Fruit fly (Drosophila melanogaster): ENCODE measurements around the gene CG42660.
"Not testable (repeated sequence)": the region's sequence is repeated elsewhere in the genome, so short reads cannot be mapped to it uniquely, and the experiment has no call there.

The CG42660 gene

DNA sequence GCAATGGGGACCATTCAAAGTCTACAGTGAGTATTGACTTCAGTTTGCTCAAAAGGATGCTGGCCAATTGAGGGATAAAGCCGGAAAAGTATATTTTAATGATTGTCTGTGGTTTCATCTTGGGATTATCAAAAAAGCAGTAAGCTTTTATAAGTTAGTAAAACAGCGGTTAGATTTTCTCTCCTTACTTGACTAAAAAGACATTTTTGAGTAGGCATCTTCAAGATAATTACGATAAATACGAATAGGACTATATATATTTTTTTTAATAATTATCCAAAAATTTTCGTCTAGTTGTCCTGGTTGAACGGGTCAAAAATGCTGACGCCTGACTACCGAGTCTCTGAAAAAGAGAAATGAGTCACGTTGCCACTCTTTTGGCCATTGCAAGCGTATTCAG, 14.8 kb upstream of the CG42660 start, which contains the start of gene CG33278:
Gene CG33278, plus strand, starts transcription at position 301 of the 400 bp plus-strand sequence.
- TF ChIP-seq h (optimal IDR thresholded peaks at IDR 0.05), result no peak
- no peak for TF ChIP-seq ttk (optimal IDR thresholded peaks at IDR 0.05)
- TF ChIP-seq Myc (optimal IDR thresholded peaks at IDR 0.05), result no peak
- no peak for TF ChIP-seq psq (optimal IDR thresholded peaks at IDR 0.05)
- TF ChIP-seq Sin3A (optimal IDR thresholded peaks at IDR 0.05), result no peak
- TF ChIP-seq insv (optimal IDR thresholded peaks at IDR 0.05), result no peak

dm6 chr3L:7455849-7456248, 9.5 kb upstream of the CG42660 start, which contains the start of gene ppk26:
ppk26 (plus strand) TSS chr3L:7456149.
- TF ChIP-seq psq (optimal IDR thresholded peaks at IDR 0.05) (no peak), h (optimal IDR thresholded peaks at IDR 0.05) (no peak), Sin3A (optimal IDR thresholded peaks at IDR 0.05) (no peak), insv (optimal IDR thresholded peaks at IDR 0.05) (no peak), ttk (optimal IDR thresholded peaks at IDR 0.05) (no peak), Myc (optimal IDR thresholded peaks at IDR 0.05) (no peak)

DNA sequence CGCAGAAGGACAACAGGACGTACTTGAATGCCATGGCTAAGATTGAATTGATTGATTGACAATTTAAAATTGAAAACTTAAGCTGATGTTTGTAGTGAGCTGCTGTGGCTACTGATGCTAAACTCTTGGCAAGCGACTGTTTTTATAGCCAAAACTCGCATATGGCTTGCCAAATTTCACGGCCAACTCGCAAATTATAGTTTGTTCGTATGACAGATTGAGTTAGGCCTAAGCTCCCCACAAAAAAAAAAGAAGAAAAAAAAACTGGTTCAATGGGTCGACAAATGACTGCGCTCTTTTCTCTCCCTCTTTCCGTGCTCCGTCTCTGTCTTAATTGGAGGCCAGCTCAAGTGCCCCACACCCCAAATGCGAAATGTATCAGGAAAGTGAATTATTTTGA, 4.9 kb downstream of the CG42660 start, which contains the start of gene CG8543:
Gene CG8543, minus strand, starts transcription at position 101 of the 400 bp plus-strand sequence.
- no peak for TF ChIP-seq insv (optimal IDR thresholded peaks at IDR 0.05)
- TF ChIP-seq ttk (optimal IDR thresholded peaks at IDR 0.05), result no peak
- TF ChIP-seq Sin3A (optimal IDR thresholded peaks at IDR 0.05), result no peak
- TF ChIP-seq h (optimal IDR thresholded peaks at IDR 0.05), result no peak

DNA sequence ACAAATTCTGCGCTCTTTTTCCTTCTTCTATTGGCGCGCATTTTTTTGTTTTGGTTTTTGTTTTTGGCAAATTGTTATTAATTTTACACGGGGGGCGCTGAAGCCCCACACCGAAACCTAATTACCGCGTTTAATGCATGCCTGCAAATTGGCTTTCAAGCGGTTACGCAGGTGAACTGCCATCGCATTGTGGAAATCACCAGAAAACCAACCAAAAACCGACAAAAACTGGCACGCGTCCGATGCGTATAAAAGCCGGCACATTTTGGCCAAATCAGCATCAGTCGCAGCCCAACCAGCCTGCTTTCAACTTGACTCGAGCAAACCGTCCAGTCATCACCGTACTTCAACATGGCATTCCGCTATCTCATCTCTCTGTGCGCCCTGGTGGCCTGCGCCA, 6.0 kb downstream of the CG42660 start, which contains the start of gene CG8541:
Gene CG8541, plus strand, starts transcription at position 301 of the 400 bp plus-strand sequence.
- TF ChIP-seq Myc (optimal IDR thresholded peaks at IDR 0.05), result no peak
- no peak for TF ChIP-seq ttk (optimal IDR thresholded peaks at IDR 0.05)
- no peak for TF ChIP-seq psq (optimal IDR thresholded peaks at IDR 0.05)
- TF ChIP-seq insv (optimal IDR thresholded peaks at IDR 0.05), result no peak
- no peak for TF ChIP-seq Sin3A (optimal IDR thresholded peaks at IDR 0.05)
- TF ChIP-seq h (optimal IDR thresholded peaks at IDR 0.05), result no peak

- TF ChIP-seq ttk (optimal IDR thresholded peaks at IDR 0.05), result no peak
- no peak for TF ChIP-seq psq (optimal IDR thresholded peaks at IDR 0.05)
Measured at dm6 chr3L:7475270-7475669, 10.0 kb downstream of the CG42660 start, which contains the start of gene CG43292. CG43292 (plus strand) TSS chr3L:7475570.

- TF ChIP-seq Sin3A (optimal IDR thresholded peaks at IDR 0.05), result no peak
- no peak for TF ChIP-seq insv (optimal IDR thresholded peaks at IDR 0.05)
- no peak for TF ChIP-seq h (optimal IDR thresholded peaks at IDR 0.05)
- TF ChIP-seq Myc (optimal IDR thresholded peaks at IDR 0.05), result no peak
- no peak for TF ChIP-seq psq (optimal IDR thresholded peaks at IDR 0.05)
- no peak for TF ChIP-seq ttk (optimal IDR thresholded peaks at IDR 0.05)
Measured at dm6 chr3L:7485667-7486066, 20.4 kb downstream of the CG42660 start, which contains the start of gene mthl6. mthl6 (plus strand) TSS chr3L:7485967.

- TF ChIP-seq psq (optimal IDR thresholded peaks at IDR 0.05) (no peak), insv (optimal IDR thresholded peaks at IDR 0.05) (no peak), ttk (optimal IDR thresholded peaks at IDR 0.05) (no peak), Myc (optimal IDR thresholded peaks at IDR 0.05) (no peak), h (optimal IDR thresholded peaks at IDR 0.05) (no peak)
Measured at dm6 chr3L:7491564-7491963, 26.3 kb downstream of the CG42660 start, which contains the start of gene Cyp316a1. Cyp316a1 (plus strand) TSS chr3L:7491864.

DNA sequence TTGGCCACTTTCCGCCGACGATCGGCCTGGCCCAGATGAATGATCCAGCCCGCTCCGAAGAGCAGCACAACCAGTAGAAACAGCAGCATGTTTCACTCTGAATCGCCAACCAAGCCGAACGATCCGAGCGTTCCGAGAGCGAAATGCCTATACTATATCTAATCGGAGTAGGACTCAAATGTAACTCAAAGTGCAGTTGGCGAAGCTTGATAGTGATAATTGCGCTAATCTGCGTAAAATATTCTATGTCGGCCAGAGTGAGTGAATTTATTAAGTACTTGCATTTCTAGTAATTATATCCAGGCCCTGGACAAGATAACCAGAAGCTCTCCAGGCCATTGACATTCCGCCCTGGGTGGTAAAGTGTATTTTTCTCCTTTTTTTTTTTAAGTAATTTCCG, 30.8 kb downstream of the CG42660 start, which contains the start of gene Cyp4d8:
Gene Cyp4d8, minus strand, starts transcription at position 101 of the 400 bp plus-strand sequence.
- no peak for TF ChIP-seq Sin3A (optimal IDR thresholded peaks at IDR 0.05)
- no peak for TF ChIP-seq ttk (optimal IDR thresholded peaks at IDR 0.05)
- no peak for TF ChIP-seq h (optimal IDR thresholded peaks at IDR 0.05)
- no peak for TF ChIP-seq insv (optimal IDR thresholded peaks at IDR 0.05)
- TF ChIP-seq psq (optimal IDR thresholded peaks at IDR 0.05), result no peak
- no peak for TF ChIP-seq Myc (optimal IDR thresholded peaks at IDR 0.05)

dm6 chr3L:7498731-7499130, 33.4 kb downstream of the CG42660 start, which contains the start of gene CG8539:
CG8539 (minus strand) TSS chr3L:7498831.
- not testable (repeated sequence) for TF ChIP-seq h, Sin3A, Myc (optimal IDR thresholded peaks at IDR 0.05)

DNA sequence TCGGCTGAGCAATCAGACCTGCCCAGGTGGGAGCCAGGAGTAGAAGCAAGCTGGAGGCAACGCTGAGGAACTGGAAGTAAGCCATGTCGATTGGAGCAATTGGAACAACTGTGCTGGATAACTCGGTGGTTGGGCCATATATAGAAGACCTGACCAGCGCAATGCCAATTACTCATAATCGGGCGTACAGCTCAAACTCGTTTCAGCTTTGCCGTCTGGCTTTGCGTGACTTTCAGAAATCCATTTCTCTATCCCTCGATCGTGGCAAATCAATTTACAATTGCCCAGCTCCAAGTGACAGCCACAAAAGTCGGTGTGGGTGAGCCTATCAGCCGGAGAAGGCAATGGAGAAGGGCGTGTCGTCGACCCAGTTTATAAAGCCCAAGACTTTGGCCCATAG, 40.8 kb downstream of the CG42660 start, which contains the start of gene CG7548:
Gene CG7548, minus strand, starts transcription at position 101 of the 400 bp plus-strand sequence.
- TF ChIP-seq h (optimal IDR thresholded peaks at IDR 0.05), result no peak
- TF ChIP-seq psq (optimal IDR thresholded peaks at IDR 0.05), result no peak
- TF ChIP-seq Sin3A (optimal IDR thresholded peaks at IDR 0.05), result no peak
- TF ChIP-seq ttk (optimal IDR thresholded peaks at IDR 0.05), result no peak
- no peak for TF ChIP-seq insv (optimal IDR thresholded peaks at IDR 0.05)
- TF ChIP-seq Myc (optimal IDR thresholded peaks at IDR 0.05), result no peak

DNA sequence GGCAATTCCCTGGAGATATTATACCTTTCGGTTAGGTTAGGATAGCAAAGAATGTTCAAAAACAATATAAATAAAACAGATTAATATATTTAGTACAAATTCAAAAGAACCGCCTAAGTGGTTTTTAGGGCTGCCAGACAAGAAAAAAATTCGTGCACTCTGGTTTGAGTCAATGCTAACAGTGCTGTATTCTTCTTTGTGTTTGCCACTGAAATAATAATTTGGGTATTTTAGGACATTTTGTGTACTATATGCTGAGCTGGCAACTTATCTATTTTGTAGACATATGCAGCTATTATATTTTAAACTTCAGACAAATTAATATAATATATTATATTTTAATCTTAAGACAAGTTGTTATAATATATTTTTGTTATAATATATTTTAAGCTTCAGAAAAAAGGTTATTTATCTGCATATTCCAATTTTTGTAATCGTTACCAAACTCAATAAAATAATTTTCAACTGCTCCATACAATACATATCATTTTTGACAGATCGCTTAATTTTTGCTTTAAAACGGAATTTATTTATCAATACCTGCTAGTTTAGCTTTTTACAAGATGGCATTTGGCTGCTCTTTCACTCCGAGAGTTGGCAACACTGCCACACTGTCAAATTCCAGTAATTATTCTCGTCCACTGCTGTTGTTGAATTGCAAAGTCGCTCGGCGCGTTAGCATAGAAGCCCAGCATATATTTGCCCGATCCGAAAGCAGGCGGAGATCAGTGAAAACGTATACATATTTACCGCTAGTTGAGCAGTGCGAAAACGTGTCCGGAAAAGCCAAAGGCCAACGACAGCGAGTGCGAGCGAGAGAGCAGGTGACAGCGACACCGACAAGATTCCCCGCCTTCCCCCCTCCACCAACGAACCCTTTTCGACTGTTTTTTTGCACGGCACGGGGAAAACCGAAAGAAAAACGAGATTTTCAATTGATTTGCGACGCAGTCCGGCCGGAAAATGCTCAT, 45.4 kb downstream of the CG42660 start, which contains the start of gene CG7546:
Gene CG7546, plus strand, starts transcription at position 573 of the 971 bp plus-strand sequence.
- TF ChIP-seq h (optimal IDR thresholded peaks at IDR 0.05), result no peak

Measured in Kc167 (cell line).